Fruit fly (Drosophila melanogaster) S2 (cell line): ENCODE data around the gene Svip.

Experiments
- CG8478 ChIP-seq: fragments of >200 bp; optimal IDR thresholded peaks from 2 replicates; lab custom pipeline; 2018
- CTCF ChIP-seq, 2 experiments: fragments of >200 bp; optimal IDR thresholded peaks; 2 replicates each; lab custom pipeline; 2018

- TF ChIP-seq CTCF (optimal IDR thresholded peaks at IDR 0.05; lab: Kevin White, UChicago) (no peak), CG8478 (lab: Kevin White, UChicago) (no peak)
Observed at dm6 chr3L:9360217-9360692, 1.5 kb downstream of the Svip start, which contains the start of gene Pdxk.
